Fruit fly (Drosophila melanogaster): ENCODE data around the gene CG43386.

Gene CG43386

dm6 chrX:9977305-9977704 is at the start of gene CG43386:
Gene CG43386 (minus strand): TSS chrX:9977405.
- peak; percentile 48 for TF ChIP-seq Blimp-1 (GFP tag; optimal IDR thresholded peaks at IDR 0.05)
- no peak for TF ChIP-seq HmgZ (tag; optimal IDR thresholded peaks at IDR 0.05)

DNA sequence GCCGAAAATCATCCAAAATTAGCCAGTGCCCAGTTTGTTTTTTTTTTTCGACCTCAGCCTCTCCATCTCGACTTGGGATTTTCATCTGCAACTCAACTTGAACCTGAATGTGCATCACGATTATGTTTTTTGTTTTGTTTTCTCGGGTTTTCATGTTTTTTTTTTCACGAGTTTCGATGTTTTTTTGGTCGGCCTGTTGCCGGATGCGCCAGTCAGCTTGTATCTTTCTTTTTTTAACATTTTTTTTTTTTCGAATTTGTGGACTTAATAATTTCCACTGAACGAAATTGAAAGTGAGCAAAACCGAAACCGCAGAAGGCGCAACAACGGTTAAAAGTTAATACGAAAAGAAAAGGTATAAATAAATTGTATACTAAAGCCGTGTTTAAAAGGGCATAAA is 44.6 kb upstream of the CG43386 start:
- no peak for TF ChIP-seq NK7.1 (GFP tag; optimal IDR thresholded peaks at IDR 0.05)
- TF ChIP-seq sens (GFP tag) = peak; percentile 34
- TF ChIP-seq D19B (GFP tag; optimal IDR thresholded peaks at IDR 0.05) = no peak
- TF ChIP-seq bowl (GFP tag; IDR thresholded peaks at IDR 0.05) = no peak
- no peak for TF ChIP-seq pzg (GFP tag; optimal IDR thresholded peaks at IDR 0.05)
- TF ChIP-seq sens-2 (GFP tag; IDR thresholded peaks at IDR 0.05) = no peak
- no peak for TF ChIP-seq CG13894 (tag; optimal IDR thresholded peaks at IDR 0.05)
- TF ChIP-seq sqz (GFP tag; optimal IDR thresholded peaks at IDR 0.05) = peak; percentile 56
- no peak for TF ChIP-seq Bgb (GFP tag; IDR thresholded peaks at IDR 0.05; ENCODE audit: partially characterized antibody)
- TF ChIP-seq HmgD (GFP tag; optimal IDR thresholded peaks at IDR 0.05) = no peak
- peak; percentile 52 for TF ChIP-seq Ets65A (GFP tag)
- TF ChIP-seq ems (GFP tag; optimal IDR thresholded peaks at IDR 0.05) = no peak
- no peak for TF ChIP-seq fd96Cb (tag; optimal IDR thresholded peaks at IDR 0.05)
- no peak for TF ChIP-seq Sin3A (optimal IDR thresholded peaks at IDR 0.05)
- TF ChIP-seq Dip3 (GFP tag; optimal IDR thresholded peaks at IDR 0.05) = no peak
- TF ChIP-seq pros (GFP tag; optimal IDR thresholded peaks at IDR 0.05) = peak; percentile 22
- TF ChIP-seq cas (GFP tag; IDR thresholded peaks at IDR 0.05) = no peak
- TF ChIP-seq nom (GFP tag; optimal IDR thresholded peaks at IDR 0.05) = peak; percentile 79
- no peak for TF ChIP-seq repo (GFP tag; optimal IDR thresholded peaks at IDR 0.05)

- TF ChIP-seq Sox102F (GFP tag; optimal IDR thresholded peaks at IDR 0.05) (no peak), rib (GFP tag; IDR thresholded peaks at IDR 0.05) (no peak), chinmo (GFP tag; IDR thresholded peaks at IDR 0.05; ENCODE audit: partially characterized antibody) (0 out of 4 replicates have a peak, but pooled peaks have one; percentile 57), sd (tag; optimal IDR thresholded peaks at IDR 0.05) (peak; percentile 72), CG1603 (tag; optimal IDR thresholded peaks at IDR 0.05) (no peak), CG15269 (tag; optimal IDR thresholded peaks at IDR 0.05) (peak; percentile 28)
Observed at dm6 chrX:10020857-10021256, 43.7 kb upstream of the CG43386 start.

dm6 chrX:10016724-10017123 is 39.5 kb upstream of the CG43386 start, which contains the start of gene Cht6:
Gene Cht6 (plus strand): TSS chrX:10016845.
- 0 out of 3 replicates have a peak, but pooled peaks have one; percentile 9 for TF ChIP-seq Doc3 (GFP tag; IDR thresholded peaks at IDR 0.05; ENCODE audit: partially characterized antibody)
- TF ChIP-seq Jarid2 (GFP tag; optimal IDR thresholded peaks at IDR 0.05) = peak; percentile 33
- TF ChIP-seq seq (GFP tag; IDR thresholded peaks at IDR 0.05) = no peak
- TF ChIP-seq CG4360 (GFP tag; IDR thresholded peaks at IDR 0.05) = 0 out of 2 replicates have a peak, but pooled peaks have one; percentile 16
- TF ChIP-seq CG1233 (GFP tag; optimal IDR thresholded peaks at IDR 0.05) = no peak
- peak; percentile 0 for TF ChIP-seq sqz (GFP tag; optimal IDR thresholded peaks at IDR 0.05)
- peak; percentile 74; the same call in 1 of the 3 replicates for TF ChIP-seq CG6175 (GFP tag; IDR thresholded peaks at IDR 0.05)
- TF ChIP-seq CG6254 (GFP tag; optimal IDR thresholded peaks at IDR 0.05) = no peak
- TF ChIP-seq chinmo (GFP tag; IDR thresholded peaks at IDR 0.05; ENCODE audit: partially characterized antibody) = peak; percentile 89; the same call in 3 of the 4 replicates
- TF ChIP-seq vvl (GFP tag; IDR thresholded peaks at IDR 0.05) = 0 out of 2 replicates have a peak, but pooled peaks have one; percentile 23
- no peak for TF ChIP-seq Camta (GFP tag; optimal IDR thresholded peaks at IDR 0.05)
- peak; percentile 27; the same call in 1 of the 2 replicates for TF ChIP-seq Drgx (GFP tag; IDR thresholded peaks at IDR 0.05)
- TF ChIP-seq bowl (GFP tag; IDR thresholded peaks at IDR 0.05) = 0 out of 2 replicates have a peak, but pooled peaks have one; percentile 31
- TF ChIP-seq CG11504 (tag; optimal IDR thresholded peaks at IDR 0.05) = peak; percentile 75
- TF ChIP-seq nom (GFP tag; optimal IDR thresholded peaks at IDR 0.05) = peak; percentile 39
